Worm (Caenorhabditis elegans) whole organism, L4/young adult: ENCODE measurements around the gene klf-2.

Experiments
- W03F9.2 ChIP-seq: fragments of 150-350 bp; optimal IDR thresholded peaks from 2 replicates; lab custom pipeline; 2014; ENCODE audit warnings: missing biosample characterization, missing genetic modification characterization
- dao-5 ChIP-seq: sonication (generic microtip); optimal IDR thresholded peaks from 2 replicates; lab custom pipeline; 2016; ENCODE audit warnings: missing genotype, missing genetic modification characterization, moderate library complexity, missing compliant biosample characterization
- him-1 ChIP-seq: sonication (generic microtip); optimal IDR thresholded peaks from 2 replicates; lab custom pipeline; 2016; ENCODE audit warnings: missing genotype, missing genetic modification reagents, missing genetic modification characterization, missing compliant biosample characterization

klf-2 gene

DNA sequence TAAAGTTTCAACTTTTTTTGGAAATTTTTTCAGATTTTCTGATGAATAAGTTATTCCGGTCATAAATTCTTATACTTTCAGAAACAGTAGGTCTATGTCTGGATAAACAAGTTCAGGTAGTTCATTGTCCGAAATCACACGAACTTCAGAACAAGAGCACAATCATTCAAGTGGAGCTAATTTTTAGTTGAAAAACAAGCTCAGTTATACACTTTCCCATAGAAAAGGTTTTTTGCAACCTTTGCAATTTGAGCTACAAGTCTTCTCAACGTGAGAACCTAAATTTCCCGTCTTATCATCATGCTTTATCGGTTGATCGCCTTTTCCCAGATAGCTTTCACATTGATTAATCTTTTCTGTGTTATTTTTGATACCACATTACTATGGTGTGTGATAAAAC is 46.3 kb downstream of the klf-2 start, which contains the start of gene srxa-1:
Gene srxa-1, plus strand, starts transcription at position 301 of the 400 bp plus-strand sequence.
- no peak for TF ChIP-seq W03F9.2
- TF ChIP-seq him-1 (tag; lab: Kevin White, UChicago) = no peak
- TF ChIP-seq dao-5 (tag; lab: Kevin White, UChicago) = no peak

DNA sequence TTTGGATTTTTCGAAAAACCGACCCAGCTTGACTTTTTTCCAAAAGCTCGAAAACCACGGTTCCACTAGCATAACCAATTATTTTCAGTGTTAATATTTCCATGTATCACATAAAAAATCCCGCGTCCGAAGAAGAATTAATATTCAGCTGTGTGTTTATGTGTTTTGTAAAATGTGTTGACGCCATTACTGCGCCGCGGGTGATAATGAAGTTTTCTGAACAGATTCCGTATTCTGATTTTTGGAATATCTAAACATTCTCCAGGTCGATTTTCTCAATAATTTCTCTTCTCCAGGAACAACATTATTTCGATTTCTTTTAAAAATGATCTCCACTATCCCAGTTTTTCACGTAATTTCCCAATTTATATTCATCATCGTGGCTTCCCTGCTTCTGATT is 49.2 kb downstream of the klf-2 start, which contains the start of gene srxa-6:
Gene srxa-6, plus strand, starts transcription at position 301 of the 400 bp plus-strand sequence.
- TF ChIP-seq W03F9.2 = no peak
- no peak for TF ChIP-seq him-1 (tag; lab: Kevin White, UChicago)
